Worm (Caenorhabditis elegans): ENCODE results near the gene F52H2.5.

ce11 chrX:2592670-2593280, 32.9 kb upstream of the F52H2.5 start:
- TF ChIP-seq ztf-11 (tag; optimal IDR thresholded peaks at IDR 0.05), result no peak
- no peak for TF ChIP-seq mab-5 (tag; optimal IDR thresholded peaks at IDR 0.05)
- no peak for TF ChIP-seq unc-39 (tag; optimal IDR thresholded peaks at IDR 0.05)
- TF ChIP-seq lin-13 (tag; optimal IDR thresholded peaks at IDR 0.05), result no peak
- no peak for TF ChIP-seq elt-3 (tag; optimal IDR thresholded peaks at IDR 0.05)
- no peak for TF ChIP-seq nhr-76 (tag; optimal IDR thresholded peaks at IDR 0.05)
- TF ChIP-seq lsy-2 (tag; optimal IDR thresholded peaks at IDR 0.05), result no peak
- TF ChIP-seq flh-1 (GFP tag; optimal IDR thresholded peaks at IDR 0.05), result no peak
- TF ChIP-seq nhr-28 (tag; optimal IDR thresholded peaks at IDR 0.05), result no peak
- TF ChIP-seq unc-62 (GFP tag; optimal IDR thresholded peaks at IDR 0.05), result no peak
- no peak for TF ChIP-seq ces-1 (GFP tag; optimal IDR thresholded peaks at IDR 0.05)
- no peak for TF ChIP-seq nhr-12 (tag; optimal IDR thresholded peaks at IDR 0.05)
- no peak for TF ChIP-seq hlh-1 (tag; optimal IDR thresholded peaks at IDR 0.05)
- no peak for TF ChIP-seq pha-4 (tag; optimal IDR thresholded peaks at IDR 0.05)
